Worm (Caenorhabditis elegans): Measurements from ENCODE around the gene scl-5.

DNA sequence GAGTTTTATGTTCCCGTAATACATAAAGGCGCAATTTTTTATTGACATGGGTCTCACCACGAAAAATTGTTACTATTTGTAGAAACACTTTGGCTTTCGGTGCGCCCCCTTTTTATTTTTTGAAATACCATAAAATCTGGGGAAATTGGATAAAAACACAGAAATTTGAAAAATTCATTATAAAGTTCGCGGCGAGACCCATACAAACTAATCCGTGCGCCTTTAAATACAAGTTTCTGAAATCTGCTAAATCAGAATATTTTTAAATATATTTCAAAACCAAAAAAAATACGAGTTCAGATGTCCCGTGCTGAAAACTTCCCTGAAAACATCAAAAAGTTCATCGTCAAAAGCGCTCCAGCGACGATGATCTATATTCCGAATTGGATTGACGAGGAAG is 43.5 kb downstream of the scl-5 start, which contains the start of gene B0564.2:
- TF ChIP-seq nhr-77 (tag; optimal IDR thresholded peaks at IDR 0.05) (no peak), nhr-21 (tag; optimal IDR thresholded peaks at IDR 0.05) (no peak), snpc-4 (tag; optimal IDR thresholded peaks at IDR 0.05) (no peak), F13H6.1 (tag; optimal IDR thresholded peaks at IDR 0.05) (no peak), lin-39 (tag; optimal IDR thresholded peaks at IDR 0.05) (no peak), skn-1 (tag; optimal IDR thresholded peaks at IDR 0.05) (no peak), unc-62 (GFP tag; optimal IDR thresholded peaks at IDR 0.05) (no peak), sma-3 (GFP tag; optimal IDR thresholded peaks at IDR 0.05) (no peak)
